Worm (Caenorhabditis elegans): Measurements from ENCODE around the gene C38H2.3.

DNA sequence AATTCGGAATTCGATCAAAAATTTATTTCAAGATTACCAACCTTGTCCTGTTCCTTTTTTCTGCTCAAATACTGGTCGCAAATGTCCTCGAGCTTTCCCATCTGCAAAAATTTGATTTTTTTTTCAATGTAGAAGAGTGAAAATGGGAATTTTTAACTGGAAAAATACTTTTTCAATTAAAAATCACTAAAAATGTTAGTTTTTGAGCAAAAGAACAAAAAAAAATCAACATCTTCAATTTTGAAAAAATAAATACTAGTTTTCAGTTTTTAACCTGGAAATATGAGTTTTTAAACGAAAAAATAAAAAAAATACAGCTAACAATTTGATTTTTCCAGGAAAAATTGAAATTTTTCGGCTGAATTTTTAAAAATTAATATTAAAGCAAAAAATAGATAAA lies 41.5 kb upstream of the C38H2.3 start, which contains the start of gene prp-3:
- no peak for TF ChIP-seq unc-62 (GFP tag; optimal IDR thresholded peaks at IDR 0.05)
- TF ChIP-seq nhr-12 (tag; optimal IDR thresholded peaks at IDR 0.05) = no peak
- TF ChIP-seq pha-4 (tag; optimal IDR thresholded peaks at IDR 0.05) = no peak
- no peak for TF ChIP-seq snpc-4 (tag; optimal IDR thresholded peaks at IDR 0.05)
- no peak for TF ChIP-seq nhr-237 (tag; optimal IDR thresholded peaks at IDR 0.05)
- TF ChIP-seq ztf-11 (tag; optimal IDR thresholded peaks at IDR 0.05) = no peak
- TF ChIP-seq mls-2 (tag; optimal IDR thresholded peaks at IDR 0.05) = no peak
- no peak for TF ChIP-seq lin-13 (tag; optimal IDR thresholded peaks at IDR 0.05)
- no peak for TF ChIP-seq nhr-76 (tag; optimal IDR thresholded peaks at IDR 0.05)
- TF ChIP-seq lsy-2 (tag; optimal IDR thresholded peaks at IDR 0.05) = no peak
